Fruit fly (Drosophila melanogaster) whole organism, embryonic: Measurements from ENCODE around the gene CG9393.

Source experiments
- Ada2b ChIP-seq: fragments of 200-800 bp; sonication (Bioruptor generic); IDR thresholded peaks from 2 replicates; pipeline ENCODE4 v1.3.6; 2022; ENCODE audit warnings: missing biosample characterization, missing genetic modification characterization
- CG10267 ChIP-seq: fragments of 200-800 bp; sonication (Bioruptor generic); optimal IDR thresholded peaks from 2 replicates; lab custom pipeline; 2018; ENCODE audit warnings: missing biosample characterization, mild to moderate bottlenecking, missing genetic modification characterization, moderate library complexity
- CG1233 ChIP-seq: fragments of 200-800 bp; sonication (Bioruptor generic); optimal IDR thresholded peaks from 4 replicates; lab custom pipeline; 2018; ENCODE audit warnings: missing biosample characterization, mild to moderate bottlenecking, missing genetic modification characterization
- CG12391 ChIP-seq: fragments of 200-800 bp; sonication (Bioruptor generic); optimal IDR thresholded peaks from 3 replicates; lab custom pipeline; 2018; ENCODE audit warnings: missing biosample characterization, mild to moderate bottlenecking, missing genetic modification characterization, moderate library complexity
- CG12659 ChIP-seq: fragments of 200-800 bp; sonication (Bioruptor generic); optimal IDR thresholded peaks from 3 replicates; lab custom pipeline; 2017; ENCODE audit warnings: mild to moderate bottlenecking, missing biosample characterization, missing genetic modification reagents, missing genetic modification characterization
- CG12744 ChIP-seq: fragments of 200-800 bp; sonication (Bioruptor generic); optimal IDR thresholded peaks from 2 replicates; lab custom pipeline; 2016; ENCODE audit warnings: missing biosample characterization, missing genetic modification characterization
- CG14014 ChIP-seq: fragments of 200-800 bp; sonication (Bioruptor generic); IDR thresholded peaks from 2 replicates; pipeline ENCODE4 v1.3.6; 2022; ENCODE audit warnings: missing biosample characterization, missing genetic modification characterization
- CG15011 ChIP-seq: fragments of 200-800 bp; sonication (Bioruptor generic); optimal IDR thresholded peaks from 3 replicates; lab custom pipeline; 2018; ENCODE audit warnings: missing biosample characterization, mild to moderate bottlenecking, missing genetic modification characterization
- CG15601 ChIP-seq: fragments of 200-800 bp; sonication (Bioruptor generic); optimal IDR thresholded peaks from 3 replicates; lab custom pipeline; 2019; ENCODE audit warnings: missing biosample characterization, mild to moderate bottlenecking, missing genetic modification characterization, moderate library complexity
- CG15696 ChIP-seq: fragments of 200-800 bp; sonication (Bioruptor generic); optimal IDR thresholded peaks from 2 replicates; lab custom pipeline; 2019; ENCODE audit warnings: missing biosample characterization, mild to moderate bottlenecking, missing genetic modification characterization, moderate library complexity
- CG18262 ChIP-seq: fragments of 200-800 bp; optimal IDR thresholded peaks from 3 replicates; lab custom pipeline; 2019; ENCODE audit warnings: missing biosample characterization, mild to moderate bottlenecking, missing genetic modification characterization, moderate library complexity
- CG18599 ChIP-seq: fragments of 200-800 bp; sonication (Bioruptor generic); optimal IDR thresholded peaks from 3 replicates; lab custom pipeline; 2017; ENCODE audit warnings: missing biosample characterization, missing genetic modification characterization, mild to moderate bottlenecking, moderate library complexity, missing genetic modification reagents
- CG30403 ChIP-seq: fragments of 200-800 bp; sonication (Bioruptor generic); optimal IDR thresholded peaks from 3 replicates; lab custom pipeline; 2016; ENCODE audit warnings: missing biosample characterization, missing genetic modification characterization
- CG34376 ChIP-seq: fragments of 200-800 bp; sonication (Bioruptor generic); optimal IDR thresholded peaks from 2 replicates; lab custom pipeline; 2018; ENCODE audit warnings: missing biosample characterization, mild to moderate bottlenecking, missing genetic modification characterization
- CG4617 ChIP-seq: fragments of 200-800 bp; sonication (Bioruptor generic); optimal IDR thresholded peaks from 3 replicates; lab custom pipeline; 2016; ENCODE audit warnings: missing biosample characterization, missing genetic modification characterization, borderline replicate concordance
- CG6765 ChIP-seq: fragments of 200-800 bp; sonication (Bioruptor generic); optimal IDR thresholded peaks from 3 replicates; lab custom pipeline; 2017; ENCODE audit warnings: missing biosample characterization, mild to moderate bottlenecking, missing genetic modification characterization
- CG9797 ChIP-seq: fragments of 200-800 bp; sonication (Bioruptor generic); optimal IDR thresholded peaks from 3 replicates; lab custom pipeline; 2018; ENCODE audit warnings: missing biosample characterization, mild to moderate bottlenecking, missing genetic modification characterization
- CrebB ChIP-seq: fragments of 200-800 bp; sonication (Bioruptor generic); optimal IDR thresholded peaks from 3 replicates; lab custom pipeline; 2018; ENCODE audit warnings: missing biosample characterization, mild to moderate bottlenecking, missing genetic modification characterization
- D19A ChIP-seq: fragments of 200-800 bp; optimal IDR thresholded peaks from 3 replicates; lab custom pipeline; 2019; ENCODE audit warnings: missing biosample characterization, mild to moderate bottlenecking, missing genetic modification characterization, moderate library complexity
- HLHmδ ChIP-seq: fragments of 200-800 bp; sonication (Bioruptor generic); optimal IDR thresholded peaks from 2 replicates; lab custom pipeline; 2018; ENCODE audit warnings: missing biosample characterization, mild to moderate bottlenecking, missing genetic modification characterization, moderate library complexity
- HmgD ChIP-seq: fragments of 200-800 bp; sonication (Bioruptor generic); optimal IDR thresholded peaks from 3 replicates; lab custom pipeline; 2016; ENCODE audit warnings: missing biosample characterization, missing genetic modification characterization
- Hr78 ChIP-seq, 2 experiments: fragments of 200-800 bp in 1 of 2; fragments of >200 bp in 1 of 2; sonication (Bioruptor generic) in 1 of 2; optimal IDR thresholded peaks; 2 replicates each; lab custom pipeline; 2017 to 2019; ENCODE audit warnings: missing biosample characterization in 2 of 2, missing genetic modification characterization in 2 of 2, mild to moderate bottlenecking in 1 of 2, moderate library complexity in 1 of 2
- Mrtf ChIP-seq: fragments of 200-800 bp; sonication (Bioruptor generic); IDR thresholded peaks from 3 replicates; pipeline ENCODE4 v1.3.6; 2022; ENCODE audit warnings: missing biosample characterization, missing genetic modification characterization
- Nf-YB ChIP-seq: fragments of 200-800 bp; sonication (Bioruptor generic); optimal IDR thresholded peaks from 3 replicates; lab custom pipeline; 2019; ENCODE audit warnings: missing biosample characterization, mild to moderate bottlenecking, missing genetic modification characterization, moderate library complexity
- Side ChIP-seq: fragments of 200-800 bp; sonication (Bioruptor generic); optimal IDR thresholded peaks from 2 replicates; lab custom pipeline; 2016; ENCODE audit warnings: missing biosample characterization, missing genetic modification characterization
- amos ChIP-seq: fragments of 200-800 bp; sonication (Bioruptor generic); IDR thresholded peaks from 2 replicates; pipeline ENCODE4 v1.3.6; 2022; ENCODE audit warnings: missing biosample characterization, missing genetic modification characterization; ENCODE audit not compliant: partially characterized antibody
- ap ChIP-seq: fragments of 200-800 bp; sonication (Bioruptor generic); IDR thresholded peaks from 2 replicates; pipeline ENCODE4 v1.3.6; 2022; ENCODE audit warnings: missing biosample characterization, missing genetic modification characterization
- chn ChIP-seq: fragments of 200-800 bp; sonication (Bioruptor generic); optimal IDR thresholded peaks from 2 replicates; lab custom pipeline; 2016; ENCODE audit warnings: missing biosample characterization, missing genetic modification characterization
- dpn ChIP-seq, 2 experiments: fragments of 200-800 bp; sonication (Bioruptor generic); optimal IDR thresholded peaks; 3 replicates each; lab custom pipeline; 2016; ENCODE audit warnings: missing biosample characterization in 2 of 2, missing genetic modification characterization in 2 of 2
- fd96Cb ChIP-seq: fragments of 200-800 bp; sonication (Bioruptor generic); optimal IDR thresholded peaks from 2 replicates; lab custom pipeline; 2018; ENCODE audit warnings: missing biosample characterization, mild to moderate bottlenecking, missing genetic modification characterization, moderate library complexity
- fu2 ChIP-seq: fragments of 200-800 bp; sonication (Bioruptor generic); optimal IDR thresholded peaks from 2 replicates; lab custom pipeline; 2016; ENCODE audit warnings: missing biosample characterization, missing genetic modification characterization
- gfzf ChIP-seq: fragments of 200-800 bp; sonication (Bioruptor generic); optimal IDR thresholded peaks from 2 replicates; lab custom pipeline; 2016; ENCODE audit warnings: missing biosample characterization, mild to moderate bottlenecking, missing genetic modification characterization, moderate library complexity
- grn ChIP-seq: fragments of 200-800 bp; sonication (Bioruptor generic); optimal IDR thresholded peaks from 3 replicates; lab custom pipeline; 2017; ENCODE audit warnings: missing biosample characterization, missing genetic modification characterization
- gsb-n ChIP-seq: fragments of 200-800 bp; sonication (Bioruptor generic); optimal IDR thresholded peaks from 3 replicates; lab custom pipeline; 2018; ENCODE audit warnings: missing biosample characterization, mild to moderate bottlenecking, missing genetic modification characterization
- her ChIP-seq: fragments of 200-800 bp; sonication (Bioruptor generic); optimal IDR thresholded peaks from 2 replicates; lab custom pipeline; 2016; ENCODE audit warnings: missing biosample characterization, missing genetic modification characterization
- kah ChIP-seq: fragments of 200-800 bp; sonication (Bioruptor generic); optimal IDR thresholded peaks from 2 replicates; lab custom pipeline; 2018; ENCODE audit warnings: missing biosample characterization, mild to moderate bottlenecking, missing genetic modification characterization
- lmd ChIP-seq: fragments of 200-800 bp; sonication (Bioruptor generic); IDR thresholded peaks from 2 replicates; pipeline ENCODE4 v1.3.6; 2022; ENCODE audit warnings: missing biosample characterization, missing genetic modification characterization
- maf-S ChIP-seq: fragments of 200-800 bp; sonication (Bioruptor generic); optimal IDR thresholded peaks from 2 replicates; lab custom pipeline; 2016; ENCODE audit warnings: missing biosample characterization, missing genetic modification characterization
- nmo ChIP-seq: fragments of 200-800 bp; sonication (Bioruptor generic); optimal IDR thresholded peaks from 2 replicates; lab custom pipeline; 2018; ENCODE audit warnings: missing biosample characterization, mild to moderate bottlenecking, missing genetic modification characterization, moderate library complexity
- phol ChIP-seq: fragments of 200-800 bp; sonication (Bioruptor generic); optimal IDR thresholded peaks from 3 replicates; lab custom pipeline; 2018; ENCODE audit warnings: missing biosample characterization, mild to moderate bottlenecking, missing genetic modification characterization, moderate library complexity
- pzg ChIP-seq: fragments of 200-800 bp; sonication (Bioruptor generic); optimal IDR thresholded peaks from 3 replicates; lab custom pipeline; 2018; ENCODE audit warnings: missing biosample characterization, mild to moderate bottlenecking, missing genetic modification characterization, moderate library complexity
- ranshi ChIP-seq: fragments of 200-800 bp; sonication (Bioruptor generic); IDR thresholded peaks from 2 replicates; pipeline ENCODE4 v1.3.6; 2022; ENCODE audit warnings: missing biosample characterization, missing genetic modification characterization
- slbo ChIP-seq: fragments of 200-800 bp; sonication (Bioruptor generic); IDR thresholded peaks from 2 replicates; pipeline ENCODE4 v1.3.6; 2022; ENCODE audit warnings: missing biosample characterization, missing genetic modification characterization
- sqz ChIP-seq: fragments of 200-800 bp; sonication (Bioruptor generic); optimal IDR thresholded peaks from 3 replicates; lab custom pipeline; 2018; ENCODE audit warnings: missing biosample characterization, mild to moderate bottlenecking, missing genetic modification characterization
- sug ChIP-seq: fragments of 200-800 bp; optimal IDR thresholded peaks from 2 replicates; lab custom pipeline; 2019; ENCODE audit warnings: missing biosample characterization, mild to moderate bottlenecking, missing genetic modification characterization, moderate library complexity
- trh ChIP-seq: fragments of 200-800 bp; sonication (Bioruptor generic); optimal IDR thresholded peaks from 2 replicates; lab custom pipeline; 2016; ENCODE audit warnings: missing biosample characterization, missing genetic modification characterization
- ttk ChIP-seq: fragments of 200-800 bp; sonication (Bioruptor generic); IDR thresholded peaks from 2 replicates; pipeline ENCODE4 v2.1.2; 2022; ENCODE audit warnings: missing biosample characterization, missing genetic modification characterization
- wek ChIP-seq: fragments of 200-800 bp; sonication (Bioruptor generic); optimal IDR thresholded peaks from 3 replicates; lab custom pipeline; 2018; ENCODE audit warnings: missing biosample characterization, mild to moderate bottlenecking, missing genetic modification characterization, moderate library complexity
- zen ChIP-seq: fragments of 200-800 bp; sonication (Bioruptor generic); optimal IDR thresholded peaks from 3 replicates; lab custom pipeline; 2018; ENCODE audit warnings: missing biosample characterization, mild to moderate bottlenecking, missing genetic modification characterization, moderate library complexity

Gene CG9393

dm6 chr3R:9551659-9552435 is 11.6 kb downstream of the CG9393 start, which contains the start of the genes mura and RnpS1 (continued):
- no peak for TF ChIP-seq slbo (GFP tag; lab: Robert Waterston, UW)
- no peak for TF ChIP-seq CG18262 (tag; lab: Kevin White, UChicago)
- TF ChIP-seq kah (GFP tag; lab: Kevin White, UChicago) = peak; percentile 53
- TF ChIP-seq sug = peak; percentile 61
- no peak for TF ChIP-seq ranshi (GFP tag; lab: Robert Waterston, UW)
- TF ChIP-seq maf-S (GFP tag; lab: Kevin White, UChicago) = no peak
- no peak for TF ChIP-seq grn (GFP tag; lab: Kevin White, UChicago)
- TF ChIP-seq amos = no peak
- TF ChIP-seq CG15696 (tag; lab: Kevin White, UChicago) = peak; percentile 1
- TF ChIP-seq Side (GFP tag; lab: Kevin White, UChicago) = no peak
- no peak for TF ChIP-seq ap (GFP tag; lab: Robert Waterston, UW)
- TF ChIP-seq CG12744 (GFP tag; lab: Kevin White, UChicago) = no peak
- TF ChIP-seq CG30403 (GFP tag; lab: Kevin White, UChicago) = no peak
- TF ChIP-seq Nf-YB (GFP tag; lab: Kevin White, UChicago) = no peak
- TF ChIP-seq CG18599 (GFP tag; lab: Kevin White, UChicago) = no peak
- TF ChIP-seq nmo = peak; percentile 38
- no peak for TF ChIP-seq CG1233 (GFP tag; lab: Kevin White, UChicago)
- TF ChIP-seq CG6765 (GFP tag; lab: Kevin White, UChicago) = no peak
- TF ChIP-seq dpn (GFP tag; optimal IDR thresholded peaks at IDR 0.05; lab: Kevin White, UChicago) = no peak
- TF ChIP-seq HLHmδ (GFP tag; lab: Kevin White, UChicago) = no peak
- TF ChIP-seq CG12391 (tag; lab: Kevin White, UChicago) = peak; percentile 27
- peak; percentile 89 for TF ChIP-seq CG9797
- TF ChIP-seq zen (tag; lab: Kevin White, UChicago) = no peak
- no peak for TF ChIP-seq fd96Cb (tag; lab: Kevin White, UChicago)
- TF ChIP-seq trh (GFP tag; lab: Kevin White, UChicago) = no peak
- no peak for TF ChIP-seq Mrtf (GFP tag; lab: Robert Waterston, UW)
- peak; percentile 56 for TF ChIP-seq pzg (GFP tag; lab: Kevin White, UChicago)
- TF ChIP-seq CrebB (tag; lab: Kevin White, UChicago) = no peak
- TF ChIP-seq ttk (GFP tag; lab: Robert Waterston, UW) = no peak
- no peak for TF ChIP-seq CG14014 (GFP tag; lab: Robert Waterston, UW)
- TF ChIP-seq phol (tag; lab: Kevin White, UChicago) = peak; percentile 12
- peak in 1 of 2 experiments; percentile 95 for TF ChIP-seq Hr78 (GFP tag; optimal IDR thresholded peaks at IDR 0.05; lab: Kevin White, UChicago)
- TF ChIP-seq CG34376 (GFP tag; lab: Kevin White, UChicago) = peak; percentile 42
- TF ChIP-seq CG10267 (tag; lab: Kevin White, UChicago) = peak; percentile 59
- peak; percentile 42 for TF ChIP-seq gsb-n (tag; lab: Kevin White, UChicago)
- no peak for TF ChIP-seq CG4617
- TF ChIP-seq sqz (GFP tag; lab: Kevin White, UChicago) = peak; percentile 59
- peak; percentile 77 for TF ChIP-seq gfzf (GFP tag; lab: Kevin White, UChicago)
- TF ChIP-seq CG15011 (GFP tag; lab: Kevin White, UChicago) = no peak
- TF ChIP-seq fu2 = no peak
- no peak for TF ChIP-seq lmd (GFP tag; lab: Robert Waterston, UW)
- peak; percentile 43 for TF ChIP-seq CG12659
- no peak for TF ChIP-seq wek (GFP tag; lab: Kevin White, UChicago)
- TF ChIP-seq CG15601 (tag; lab: Kevin White, UChicago) = peak; percentile 43
- TF ChIP-seq chn (GFP tag; lab: Kevin White, UChicago) = no peak
- no peak for TF ChIP-seq HmgD (GFP tag; lab: Kevin White, UChicago)
- peak; percentile 22 for TF ChIP-seq D19A (tag; lab: Kevin White, UChicago)
- TF ChIP-seq Ada2b (GFP tag; lab: Robert Waterston, UW) = no peak
- peak; percentile 24 for TF ChIP-seq her (GFP tag; lab: Kevin White, UChicago)
